Worm (Caenorhabditis elegans) whole organism, early embryonic: ENCODE data around the gene his-3.

ENCODE experiments used
- B0310.2 ChIP-seq: sonication (generic microtip); optimal IDR thresholded peaks from 2 replicates; lab custom pipeline; 2016; ENCODE audit warnings: mild to moderate bottlenecking, missing genetic modification characterization, missing compliant biosample characterization
- F13C5.2 ChIP-seq: sonication (generic microtip); optimal IDR thresholded peaks from 2 replicates; lab custom pipeline; 2017; ENCODE audit warnings: mild to moderate bottlenecking, missing genetic modification characterization, inconsistent platforms, missing compliant biosample characterization
- aly-1 ChIP-seq: sonication (generic microtip); optimal IDR thresholded peaks from 2 replicates; lab custom pipeline; 2016; ENCODE audit warnings: missing genetic modification characterization, missing compliant biosample characterization
- ama-1 ChIP-seq: fragments of 150-350 bp; optimal IDR thresholded peaks from 2 replicates; lab custom pipeline; 2014
- ceh-13 ChIP-seq: fragments of 200-800 bp; sonication (Bioruptor generic); optimal IDR thresholded peaks from 2 replicates; lab custom pipeline; 2018; ENCODE audit warnings: mild to moderate bottlenecking, missing genetic modification characterization, missing compliant biosample characterization
- ceh-36 ChIP-seq: sonication (generic microtip); optimal IDR thresholded peaks from 2 replicates; lab custom pipeline; 2016; ENCODE audit warnings: missing genetic modification characterization, inconsistent platforms, missing compliant biosample characterization
- flt-1 ChIP-seq: fragments of 200-800 bp; sonication (Bioruptor generic); IDR thresholded peaks from 2 replicates; pipeline ENCODE4 v1.3.6; 2022; ENCODE audit warnings: missing genetic modification characterization, missing compliant biosample characterization
- hnd-1 ChIP-seq: sonication (generic microtip); optimal IDR thresholded peaks from 2 replicates; lab custom pipeline; 2016; ENCODE audit warnings: missing genetic modification characterization, missing compliant biosample characterization
- pes-1 ChIP-seq: fragments of 200-800 bp; sonication (Bioruptor generic); IDR thresholded peaks from 2 replicates; pipeline ENCODE4 v1.3.6; 2022; ENCODE audit warnings: missing genetic modification reagents, missing genetic modification characterization, missing compliant biosample characterization
- scrt-1 ChIP-seq: fragments of 200-800 bp; sonication (Bioruptor generic); IDR thresholded peaks from 2 replicates; pipeline ENCODE4 v1.3.6; 2022; ENCODE audit warnings: missing genetic modification characterization, missing compliant biosample characterization
- sea-1 ChIP-seq: fragments of 200-800 bp; sonication (Bioruptor generic); conservative IDR thresholded peaks from 2 replicates; pipeline ENCODE4 v1.3.6; 2022; ENCODE audit warnings: missing genetic modification characterization, missing compliant biosample characterization
- tbx-37 ChIP-seq: fragments of 200-800 bp; sonication (Bioruptor generic); conservative IDR thresholded peaks from 2 replicates; pipeline ENCODE4 v1.3.6; 2022; ENCODE audit warnings: missing genetic modification reagents, missing genetic modification characterization, missing compliant biosample characterization
- tra-4 ChIP-seq: sonication (generic microtip); optimal IDR thresholded peaks from 2 replicates; lab custom pipeline; 2017; ENCODE audit warnings: missing genetic modification characterization, missing compliant biosample characterization

Gene his-3

DNA sequence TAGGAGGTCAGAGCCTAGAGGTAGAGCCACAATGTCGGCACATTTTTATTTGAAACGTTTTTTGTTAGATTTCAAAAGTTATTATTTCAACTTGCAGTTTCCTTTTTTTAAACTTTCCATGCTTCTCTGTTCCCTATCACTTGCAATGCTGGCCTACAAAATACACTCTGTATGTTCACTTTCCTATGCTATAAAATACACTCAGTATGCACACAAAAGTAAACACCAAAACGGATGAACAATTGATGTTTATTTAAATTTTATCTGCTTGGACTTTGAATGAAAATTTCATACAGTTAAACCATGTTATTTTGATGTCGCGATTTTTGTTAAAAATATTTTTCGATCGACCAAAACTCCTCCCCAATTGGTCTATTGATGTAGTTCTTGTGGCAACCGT is 40.1 kb downstream of the his-3 start:
- no peak for TF ChIP-seq ceh-13 (GFP tag; lab: Kevin White, UChicago)
- TF ChIP-seq B0310.2 (tag; lab: Kevin White, UChicago): no peak
- TF ChIP-seq flt-1: no peak
- TF ChIP-seq scrt-1: no peak
- TF ChIP-seq tbx-37 (GFP tag; lab: Robert Waterston, UW): no peak
- no peak for TF ChIP-seq aly-1 (tag; lab: Kevin White, UChicago)
- TF ChIP-seq tra-4 (tag; lab: Kevin White, UChicago): no peak
- no peak for TF ChIP-seq hnd-1
- TF ChIP-seq pes-1 (GFP tag; lab: Robert Waterston, UW): no peak
- TF ChIP-seq sea-1 (GFP tag; lab: Robert Waterston, UW): no peak
- TF ChIP-seq ceh-36: no peak
- TF ChIP-seq ama-1 (lab: Kevin White, UChicago): no peak

DNA sequence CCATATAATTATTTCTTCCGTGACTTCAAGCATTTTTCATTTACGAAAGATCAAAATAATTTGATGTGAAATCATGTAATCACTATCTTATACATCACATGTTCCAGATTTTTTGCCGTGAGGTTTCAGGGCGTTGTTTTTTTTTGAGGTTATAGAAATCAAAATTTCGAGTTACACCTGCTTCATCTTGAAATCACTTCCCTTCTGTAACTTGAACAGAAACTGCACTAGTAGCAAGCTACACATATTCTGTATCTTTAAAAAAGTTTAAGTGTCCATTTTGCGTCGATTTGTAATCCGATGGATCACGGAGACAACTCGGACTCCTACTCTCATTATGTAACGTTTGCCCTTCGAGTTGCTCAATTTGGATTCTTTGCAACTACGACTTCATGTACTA is 50.1 kb downstream of the his-3 start, which contains the start of gene F22B8.3:
Gene F22B8.3 (plus strand): TSS at position 301 of the 400 bp plus-strand sequence.
- no peak for TF ChIP-seq F13C5.2 (tag; lab: Kevin White, UChicago)
- TF ChIP-seq sea-1 (GFP tag; lab: Robert Waterston, UW): no peak
- TF ChIP-seq tbx-37 (GFP tag; lab: Robert Waterston, UW): no peak
